Worm (Caenorhabditis elegans): ENCODE results near the gene F31F4.1.

DNA sequence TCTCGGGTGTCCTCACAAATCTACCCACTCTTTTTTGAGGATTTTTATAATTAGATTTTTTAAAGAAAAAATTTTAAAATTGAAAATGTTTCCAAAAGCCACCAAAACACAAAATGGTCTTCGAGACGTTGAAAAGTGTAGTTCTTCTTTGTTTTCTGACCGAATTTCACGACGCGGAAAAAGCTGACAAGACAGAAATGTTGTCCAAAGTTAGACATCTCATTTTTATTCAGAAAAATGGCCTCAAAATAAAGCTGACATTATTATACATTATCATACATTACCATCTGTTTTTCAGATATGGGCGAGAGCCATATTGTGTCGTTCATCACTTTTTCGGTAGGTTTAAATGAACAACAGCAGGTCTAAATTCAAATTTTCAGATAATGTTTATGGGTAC lies 4.2 kb upstream of the F31F4.1 start, which contains the start of gene srx-22:
- TF ChIP-seq mdl-1 (tag; optimal IDR thresholded peaks at IDR 0.05), result no peak
- TF ChIP-seq fkh-10 (GFP tag; optimal IDR thresholded peaks at IDR 0.05), result no peak
- no peak for TF ChIP-seq ama-1 (optimal IDR thresholded peaks at IDR 0.05)
- no peak for TF ChIP-seq ztf-4 (tag; optimal IDR thresholded peaks at IDR 0.05)
- TF ChIP-seq nhr-12 (tag; optimal IDR thresholded peaks at IDR 0.05), result no peak
- no peak for TF ChIP-seq R02D3.7 (tag; optimal IDR thresholded peaks at IDR 0.05)
- no peak for TF ChIP-seq unc-39 (tag; optimal IDR thresholded peaks at IDR 0.05)
- no peak for TF ChIP-seq ceh-9 (tag; optimal IDR thresholded peaks at IDR 0.05)
- TF ChIP-seq nhr-28 (tag; optimal IDR thresholded peaks at IDR 0.05), result no peak
- TF ChIP-seq nhr-76 (tag; optimal IDR thresholded peaks at IDR 0.05), result no peak
- TF ChIP-seq lin-39 (tag; optimal IDR thresholded peaks at IDR 0.05), result no peak
- TF ChIP-seq nfya-1 (tag; optimal IDR thresholded peaks at IDR 0.05; ENCODE audit: insufficient read depth), result no peak
